Worm (Caenorhabditis elegans): ENCODE data around the gene T03F7.5.

The T03F7.5 gene

DNA sequence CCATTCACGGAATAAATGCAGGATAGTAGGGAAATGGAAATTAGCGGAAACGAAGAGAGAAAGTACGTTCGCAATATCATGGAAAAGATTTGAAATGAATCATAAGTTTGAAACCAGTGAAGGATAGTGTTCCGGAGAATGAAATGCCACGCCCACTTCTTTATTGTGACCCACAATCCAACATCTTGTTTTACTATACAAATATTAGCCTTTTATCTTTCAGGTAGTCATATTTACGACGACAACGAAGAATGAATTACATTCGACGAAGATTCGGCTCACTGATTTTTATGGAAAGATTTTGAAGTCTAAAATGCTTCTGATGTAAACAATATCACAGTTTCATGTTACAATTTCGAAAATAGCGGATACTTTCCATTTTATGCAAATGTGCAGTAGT, 18.3 kb upstream of the T03F7.5 start, which contains the start of gene cutl-18:
Gene cutl-18 (minus strand): TSS at position 101 of the 400 bp plus-strand sequence.
- no peak for TF ChIP-seq dao-5 (tag; optimal IDR thresholded peaks at IDR 0.05)
- TF ChIP-seq him-1 (tag; optimal IDR thresholded peaks at IDR 0.05), result no peak
- TF ChIP-seq W03F9.2 (tag; optimal IDR thresholded peaks at IDR 0.05), result no peak

DNA sequence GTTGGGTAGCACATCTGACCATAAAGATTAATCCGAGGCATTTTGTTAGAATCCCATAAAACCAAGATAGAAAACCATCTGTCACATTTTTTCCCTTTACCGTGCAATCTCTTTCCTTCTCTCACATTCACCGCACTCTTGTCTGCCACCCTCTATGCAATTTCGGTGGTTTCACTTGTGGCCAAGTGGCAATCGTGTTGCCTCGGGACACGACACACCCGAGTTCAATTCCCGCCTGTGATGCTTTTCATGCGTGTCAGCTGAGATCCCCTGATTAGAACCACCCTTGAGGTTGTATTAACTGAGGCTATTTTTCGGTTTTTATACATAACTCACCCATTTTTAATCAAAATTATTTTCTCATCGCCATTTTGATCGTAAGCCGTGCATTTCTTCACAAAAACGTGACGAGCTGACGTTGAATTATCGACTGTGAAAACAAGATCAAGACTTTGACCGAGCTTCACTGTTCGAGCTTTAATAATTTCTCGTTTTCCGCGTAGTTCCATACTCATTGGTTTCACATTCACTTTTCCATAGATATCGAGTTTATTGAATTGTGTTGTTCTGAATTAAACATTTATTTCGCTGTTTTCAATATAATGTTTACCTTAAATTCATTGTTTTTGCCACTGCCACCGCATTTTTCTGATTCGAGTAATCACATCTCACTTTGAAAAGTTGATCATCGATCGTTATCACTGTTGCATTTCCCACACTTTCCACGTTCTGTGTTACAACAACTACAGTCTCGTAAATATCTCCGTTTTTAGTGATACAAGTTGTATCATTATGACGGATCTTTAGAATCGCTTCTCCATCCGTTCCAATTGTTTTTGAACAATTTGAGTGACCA, 15.7 kb upstream of the T03F7.5 start:
- peak; percentile 96 for TF ChIP-seq dao-5 (tag; optimal IDR thresholded peaks at IDR 0.05)
- TF ChIP-seq W03F9.2 (tag; optimal IDR thresholded peaks at IDR 0.05), result peak; percentile 78
- peak; percentile 37 for TF ChIP-seq him-1 (tag; optimal IDR thresholded peaks at IDR 0.05)

DNA sequence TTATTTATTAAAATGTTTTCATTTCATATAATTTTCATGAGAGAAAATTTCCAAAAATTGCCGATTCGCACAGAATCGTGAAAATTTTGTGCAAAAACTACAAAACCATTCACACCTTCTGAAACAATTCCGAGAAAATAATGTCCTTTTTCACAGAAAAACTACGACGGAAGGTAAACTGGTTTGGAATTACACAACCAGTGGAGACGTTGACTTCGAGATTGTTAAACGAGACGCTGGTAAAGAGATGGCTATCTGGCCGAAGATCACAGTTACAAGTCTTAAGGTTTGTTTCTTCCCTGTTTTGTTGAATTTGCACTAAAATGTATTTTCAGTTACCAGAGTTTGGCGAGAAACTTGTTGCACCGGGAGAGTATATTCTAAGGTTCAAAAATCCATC, 14.4 kb upstream of the T03F7.5 start:
- TF ChIP-seq him-1 (tag; optimal IDR thresholded peaks at IDR 0.05) (no peak), W03F9.2 (tag; optimal IDR thresholded peaks at IDR 0.05) (no peak), dao-5 (tag; optimal IDR thresholded peaks at IDR 0.05) (no peak)

DNA sequence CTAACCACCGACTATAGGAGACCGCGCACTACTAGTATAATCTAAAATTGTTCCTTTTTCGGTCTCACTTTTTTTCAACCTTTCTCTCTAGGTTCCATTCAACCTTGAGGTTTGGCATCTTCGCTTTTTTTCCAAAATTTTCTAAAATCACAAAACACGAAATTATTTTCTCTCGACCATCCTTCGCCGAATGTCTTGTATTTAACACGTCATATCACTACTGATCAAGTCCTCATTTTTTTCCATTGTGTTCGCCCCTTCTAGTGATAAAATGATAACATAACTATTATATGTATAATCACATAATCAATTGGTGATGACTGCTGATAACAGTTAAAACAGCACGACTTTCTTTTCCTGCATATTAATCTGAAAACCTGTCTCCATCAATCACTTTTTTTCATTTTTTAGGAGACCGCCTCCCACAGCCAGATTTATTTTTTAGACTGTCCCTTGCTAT, 12.5 kb upstream of the T03F7.5 start, which contains the start of gene T03F7.7:
Gene T03F7.7 (plus strand): TSS at position 410 of the 460 bp plus-strand sequence.
- no peak for TF ChIP-seq dao-5 (tag; optimal IDR thresholded peaks at IDR 0.05)
- TF ChIP-seq W03F9.2 (tag; optimal IDR thresholded peaks at IDR 0.05), result no peak
- no peak for TF ChIP-seq him-1 (tag; optimal IDR thresholded peaks at IDR 0.05)

DNA sequence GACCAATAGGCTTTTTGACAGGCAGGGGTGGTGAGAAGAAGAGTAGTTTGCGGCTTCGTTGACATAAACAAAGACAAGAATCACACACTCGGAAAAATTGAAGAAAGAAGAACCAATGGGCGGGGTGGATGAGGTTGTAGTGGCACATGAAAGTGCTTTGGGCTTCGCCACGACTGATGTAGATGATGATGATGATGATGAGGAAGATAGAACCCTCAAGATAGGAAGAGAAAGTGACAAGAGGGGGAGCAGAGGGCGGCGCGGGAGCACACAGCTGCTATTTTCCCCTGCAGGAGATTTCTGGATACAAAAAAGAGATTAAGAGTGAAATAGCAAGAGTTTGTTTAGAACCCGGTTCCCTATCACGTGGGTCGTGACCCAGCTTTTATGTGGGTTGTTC, 10.4 kb upstream of the T03F7.5 start:
- TF ChIP-seq W03F9.2 (tag; optimal IDR thresholded peaks at IDR 0.05) (no peak), him-1 (tag; optimal IDR thresholded peaks at IDR 0.05) (no peak), dao-5 (tag; optimal IDR thresholded peaks at IDR 0.05) (no peak)

DNA sequence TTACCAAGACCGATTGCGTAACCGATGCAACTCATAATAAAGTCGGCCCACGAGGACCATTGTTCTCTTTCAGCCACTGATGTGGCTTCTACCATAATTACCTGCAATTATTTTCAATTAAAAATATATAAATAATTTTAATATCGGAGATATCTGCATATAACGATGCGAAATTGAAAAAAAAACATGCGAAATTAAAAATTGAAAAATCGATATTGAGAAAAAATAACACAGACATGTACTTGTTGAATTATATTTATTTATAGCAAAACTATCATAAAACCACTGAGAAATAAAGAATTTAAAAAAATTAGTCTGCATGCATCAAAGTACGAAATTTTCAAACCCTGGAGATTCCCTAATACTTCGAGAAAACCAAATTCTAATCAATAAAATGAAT, 9.8 kb upstream of the T03F7.5 start, which contains the start of gene snf-11:
Gene snf-11 (minus strand): TSS at position 101 of the 400 bp plus-strand sequence.
- TF ChIP-seq W03F9.2 (tag; optimal IDR thresholded peaks at IDR 0.05) (no peak), him-1 (tag; optimal IDR thresholded peaks at IDR 0.05) (no peak), dao-5 (tag; optimal IDR thresholded peaks at IDR 0.05) (no peak)

DNA sequence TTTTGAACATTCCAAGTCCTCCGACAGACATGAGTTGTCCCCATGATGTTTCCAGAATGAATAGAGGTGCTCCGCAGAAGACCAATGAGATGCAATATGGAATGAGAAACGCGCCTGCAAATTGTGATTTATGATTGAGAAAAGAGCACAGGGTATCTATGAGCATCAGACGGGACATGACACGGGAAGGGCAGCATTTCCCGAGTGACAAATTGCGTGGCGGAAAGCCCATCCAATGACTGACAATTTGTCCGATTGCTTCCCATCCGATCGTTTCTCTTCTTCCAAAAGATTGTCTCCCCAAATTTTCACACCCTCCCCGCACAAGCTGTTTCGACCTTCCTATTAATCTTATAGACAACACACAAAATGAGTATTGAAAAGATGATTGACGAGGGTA, 9.2 kb upstream of the T03F7.5 start:
- TF ChIP-seq dao-5 (tag; optimal IDR thresholded peaks at IDR 0.05) (no peak), him-1 (tag; optimal IDR thresholded peaks at IDR 0.05) (no peak), W03F9.2 (tag; optimal IDR thresholded peaks at IDR 0.05) (no peak)

DNA sequence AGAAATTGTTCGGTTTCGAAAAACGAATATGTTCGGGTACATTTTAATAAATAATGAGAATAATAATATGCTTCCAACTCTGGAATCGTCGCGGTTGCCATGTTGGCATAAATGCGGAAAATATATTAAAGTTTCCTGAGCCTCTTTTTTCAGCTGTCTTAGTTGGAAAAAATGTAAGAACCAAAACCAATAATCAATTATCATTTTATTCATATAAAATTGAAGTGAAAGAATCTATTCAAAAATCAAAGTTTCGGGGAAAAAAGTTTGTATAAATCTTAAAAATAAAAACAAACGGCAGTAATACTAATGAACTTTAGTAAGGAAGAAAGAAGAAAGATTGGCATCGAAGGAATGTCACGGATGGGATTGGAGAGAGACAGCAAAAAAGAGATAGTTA, 6.3 kb upstream of the T03F7.5 start, which contains the start of gene srh-45:
Gene srh-45 (minus strand): TSS at position 101 of the 400 bp plus-strand sequence.
- TF ChIP-seq W03F9.2 (tag; optimal IDR thresholded peaks at IDR 0.05) (no peak), dao-5 (tag; optimal IDR thresholded peaks at IDR 0.05) (no peak), him-1 (tag; optimal IDR thresholded peaks at IDR 0.05) (no peak)

DNA sequence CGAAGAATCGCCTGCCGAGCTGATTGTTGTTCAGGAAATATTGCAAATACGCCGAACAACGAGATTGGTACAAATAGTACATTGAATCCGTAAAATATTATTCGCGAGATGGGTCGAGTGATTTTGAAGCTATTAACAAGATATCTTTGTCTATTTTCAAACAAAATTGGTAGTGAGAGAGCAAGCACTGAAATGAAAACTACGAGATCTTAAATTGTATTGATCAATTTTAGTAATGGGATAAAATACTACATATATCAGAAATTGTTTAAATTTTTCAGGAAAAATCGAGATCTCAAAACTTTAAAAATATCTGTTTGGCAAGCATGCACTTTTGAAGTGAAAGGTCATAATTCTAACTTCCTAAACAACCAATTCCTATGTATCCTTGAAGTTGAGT, 5.7 kb upstream of the T03F7.5 start:
- no peak for TF ChIP-seq him-1 (tag; optimal IDR thresholded peaks at IDR 0.05)
- TF ChIP-seq W03F9.2 (tag; optimal IDR thresholded peaks at IDR 0.05), result no peak
- TF ChIP-seq dao-5 (tag; optimal IDR thresholded peaks at IDR 0.05), result no peak

DNA sequence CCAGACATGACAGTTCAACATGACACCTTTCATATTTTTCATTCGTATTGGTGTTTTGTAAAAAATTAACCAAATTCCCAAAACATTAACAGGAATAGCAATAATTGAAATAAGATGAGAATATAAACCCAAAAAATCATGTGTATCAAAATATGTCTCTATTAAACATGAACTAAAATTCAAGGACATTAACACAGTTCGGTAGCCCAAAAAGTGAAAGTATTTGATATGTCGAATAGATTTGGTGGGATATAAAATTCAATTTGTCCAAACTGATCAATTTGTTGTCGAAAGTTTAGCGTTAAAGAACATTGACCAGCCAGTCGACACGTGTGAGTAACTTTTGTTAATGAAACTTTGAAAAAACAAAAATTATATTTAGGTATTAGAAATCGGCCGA, 4.2 kb upstream of the T03F7.5 start, which contains the start of gene srh-46:
Gene srh-46 (minus strand): TSS at position 189 of the 400 bp plus-strand sequence.
- TF ChIP-seq dao-5 (tag; optimal IDR thresholded peaks at IDR 0.05) (no peak), him-1 (tag; optimal IDR thresholded peaks at IDR 0.05) (no peak), W03F9.2 (tag; optimal IDR thresholded peaks at IDR 0.05) (no peak)

DNA sequence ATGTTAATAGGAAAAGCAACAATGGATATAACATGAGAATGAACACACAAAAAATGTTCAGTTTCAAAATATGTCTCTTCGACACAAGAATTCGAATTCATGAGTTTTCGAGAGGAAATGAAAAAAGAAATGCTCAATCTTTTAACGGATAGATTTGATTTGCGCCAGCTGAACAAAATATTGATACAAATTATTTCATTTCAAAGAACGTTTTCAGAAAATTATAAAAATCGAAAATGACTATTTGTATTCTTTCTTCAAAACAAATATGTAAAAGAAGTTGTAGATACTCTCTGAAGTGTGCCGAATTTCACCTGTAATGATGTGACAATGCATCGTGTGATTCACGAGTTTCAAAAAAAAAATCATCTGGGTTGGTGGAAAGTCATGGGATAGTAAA, 2.0 kb upstream of the T03F7.5 start, which contains the start of gene srh-47:
Gene srh-47 (minus strand): TSS at position 101 of the 400 bp plus-strand sequence.
- no peak for TF ChIP-seq W03F9.2 (tag; optimal IDR thresholded peaks at IDR 0.05)
- TF ChIP-seq dao-5 (tag; optimal IDR thresholded peaks at IDR 0.05), result no peak
- TF ChIP-seq him-1 (tag; optimal IDR thresholded peaks at IDR 0.05), result no peak

DNA sequence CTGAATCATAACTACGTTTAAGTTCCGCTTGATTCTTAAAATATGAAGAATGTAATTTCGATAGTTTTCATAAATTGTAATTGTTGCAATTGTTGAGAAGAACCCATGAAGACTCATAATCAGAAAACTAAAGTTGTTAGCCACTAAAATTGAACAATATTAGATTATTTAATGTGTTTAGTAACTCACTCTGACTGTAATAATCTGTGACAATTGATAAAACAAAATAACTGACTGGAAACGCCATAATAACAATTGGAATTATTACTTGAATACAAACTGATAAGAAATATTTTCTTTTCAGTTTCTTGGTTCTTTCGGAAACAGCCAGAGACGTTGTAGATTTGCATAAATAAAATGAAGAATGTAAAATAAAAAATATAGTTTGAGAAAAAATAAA, 874 bp upstream of the T03F7.5 start:
- no peak for TF ChIP-seq W03F9.2 (tag; optimal IDR thresholded peaks at IDR 0.05)
- no peak for TF ChIP-seq him-1 (tag; optimal IDR thresholded peaks at IDR 0.05)
- TF ChIP-seq dao-5 (tag; optimal IDR thresholded peaks at IDR 0.05), result no peak

DNA sequence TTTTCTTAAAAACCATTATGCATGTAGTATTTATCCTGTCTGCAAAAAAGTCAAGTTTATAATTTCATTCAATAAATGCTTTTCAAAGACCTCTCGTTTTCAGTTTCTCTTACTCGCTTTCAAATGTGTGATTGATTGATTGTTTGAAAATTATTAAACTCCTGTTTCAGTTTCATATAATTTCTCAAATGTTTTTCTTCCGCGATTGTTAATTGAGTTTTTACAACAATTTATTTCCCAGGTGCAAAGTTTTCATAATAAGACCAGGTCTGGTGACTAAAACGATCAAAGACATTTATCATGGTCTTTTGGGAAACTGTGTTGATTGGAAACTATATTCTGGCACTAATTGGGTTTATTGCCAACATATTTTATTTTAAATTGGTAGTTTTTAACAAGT, 4.1 kb downstream of the T03F7.5 start, which contains the start of gene T03F7.6:
Gene T03F7.6 (plus strand): TSS at position 301 of the 400 bp plus-strand sequence.
- TF ChIP-seq dao-5 (tag; optimal IDR thresholded peaks at IDR 0.05), result no peak

DNA sequence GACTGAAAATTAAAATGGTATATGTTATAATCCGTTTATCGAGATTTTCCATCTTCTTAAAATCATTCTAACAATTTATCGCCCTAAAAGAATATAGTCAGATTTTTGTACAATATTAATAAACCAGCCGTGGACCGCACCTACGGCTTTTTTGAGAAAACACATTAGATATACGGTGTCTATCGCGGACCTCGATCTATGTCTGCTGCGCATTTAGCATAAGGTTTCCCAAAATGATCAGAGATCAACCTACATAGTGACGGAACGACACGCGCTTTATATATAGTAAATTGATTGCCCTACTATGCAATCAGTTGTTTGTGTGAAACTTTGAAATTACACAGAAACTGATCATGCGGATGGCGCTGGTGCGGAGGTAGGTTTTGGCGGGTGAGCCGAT, 5.8 kb downstream of the T03F7.5 start:
- TF ChIP-seq dao-5 (tag; optimal IDR thresholded peaks at IDR 0.05) (no peak), W03F9.2 (tag; optimal IDR thresholded peaks at IDR 0.05) (no peak), him-1 (tag; optimal IDR thresholded peaks at IDR 0.05) (no peak)
